Fruit fly (Drosophila melanogaster) whole organism, wandering third instar larva: Measurements from ENCODE around the gene CG10096.

ENCODE experiments used
- Abd-B ChIP-seq: fragments of >200 bp; optimal IDR thresholded peaks from 2 replicates; lab custom pipeline; 2017; ENCODE audit warnings: missing biosample characterization, missing genetic modification characterization
- CG32264 ChIP-seq: fragments of 200-800 bp; sonication (Bioruptor generic); optimal IDR thresholded peaks from 2 replicates; lab custom pipeline; 2016; ENCODE audit warnings: missing biosample characterization, missing genetic modification characterization
- CG9705 ChIP-seq: fragments of 200-800 bp; sonication (Bioruptor generic); optimal IDR thresholded peaks from 2 replicates; lab custom pipeline; 2018; ENCODE audit warnings: missing biosample characterization, mild to moderate bottlenecking, missing genetic modification characterization
- CrebA ChIP-seq: fragments of 200-800 bp; sonication (Bioruptor generic); optimal IDR thresholded peaks from 2 replicates; lab custom pipeline; 2016; ENCODE audit warnings: missing biosample characterization, mild to moderate bottlenecking, missing genetic modification characterization, borderline replicate concordance
- Dfd ChIP-seq: fragments of >200 bp; optimal IDR thresholded peaks from 2 replicates; lab custom pipeline; 2017; ENCODE audit warnings: missing biosample characterization, missing genetic modification characterization
- Dif ChIP-seq: fragments of 200-275, 200-300 bp; sonication (Bioruptor generic); optimal IDR thresholded peaks from 2 replicates; lab custom pipeline; 2018; ENCODE audit warnings: missing biosample characterization, missing genetic modification characterization; ENCODE audit not compliant: partially characterized antibody
- GATAd ChIP-seq: sonication (Bioruptor generic); optimal IDR thresholded peaks from 2 replicates; lab custom pipeline; 2016; ENCODE audit warnings: missing biosample characterization, missing genetic modification characterization
- HLH106 ChIP-seq: fragments of 200-800 bp; optimal IDR thresholded peaks from 3 replicates; lab custom pipeline; 2019; ENCODE audit warnings: missing biosample characterization, mild to moderate bottlenecking, missing genetic modification characterization, moderate library complexity
- Hnf4 ChIP-seq: fragments of 200-800 bp; sonication (Bioruptor generic); optimal IDR thresholded peaks from 2 replicates; lab custom pipeline; 2016; ENCODE audit warnings: missing biosample characterization, mild to moderate bottlenecking, missing genetic modification characterization
- Hr78 ChIP-seq: fragments of >200 bp; optimal IDR thresholded peaks from 2 replicates; lab custom pipeline; 2017; ENCODE audit warnings: missing biosample characterization, missing genetic modification characterization
- Hr83 ChIP-seq: fragments of 200-300 bp; sonication (Bioruptor generic); optimal IDR thresholded peaks from 2 replicates; lab custom pipeline; 2016; ENCODE audit warnings: missing biosample characterization, mild to moderate bottlenecking, missing genetic modification characterization, moderate library complexity; ENCODE audit not compliant: poor library complexity, severe bottlenecking
- Jra ChIP-seq: sonication (Bioruptor generic); optimal IDR thresholded peaks from 2 replicates; lab custom pipeline; 2016; ENCODE audit warnings: missing biosample characterization, missing genetic modification characterization
- Mio ChIP-seq: sonication (Bioruptor generic); optimal IDR thresholded peaks from 2 replicates; lab custom pipeline; 2016; ENCODE audit warnings: missing biosample characterization, missing genetic modification characterization
- Myc ChIP-seq: fragments of >200 bp; optimal IDR thresholded peaks from 2 replicates; lab custom pipeline; 2017
- N ChIP-seq: fragments of >200 bp; optimal IDR thresholded peaks from 2 replicates; lab custom pipeline; 2018; ENCODE audit warnings: missing biosample characterization, missing external identifiers, missing genetic modification characterization
- OdsH ChIP-seq: fragments of 200-800 bp; sonication (Bioruptor generic); optimal IDR thresholded peaks from 2 replicates; lab custom pipeline; 2016; ENCODE audit warnings: missing biosample characterization, mild to moderate bottlenecking, missing genetic modification characterization
- Rel ChIP-seq, 2 experiments: fragments of 200-800 bp; sonication (Bioruptor generic) in 1 of 2; optimal IDR thresholded peaks; 2 replicates in 1 of 2; 3 replicates in 1 of 2; lab custom pipeline; 2016 to 2019; ENCODE audit warnings: mild to moderate bottlenecking in 2 of 2, missing biosample characterization in 2 of 2, missing genetic modification characterization in 2 of 2, moderate library complexity in 1 of 2
- Sp1 ChIP-seq: fragments of 200-800 bp; sonication (Bioruptor generic); optimal IDR thresholded peaks from 3 replicates; lab custom pipeline; 2019; ENCODE audit warnings: missing biosample characterization, mild to moderate bottlenecking, missing genetic modification characterization, moderate library complexity
- Vsx2 ChIP-seq: fragments of 200-300, 225-300 bp; sonication (Bioruptor generic); optimal IDR thresholded peaks from 2 replicates; lab custom pipeline; 2018; ENCODE audit warnings: missing biosample characterization, missing genetic modification characterization; ENCODE audit not compliant: partially characterized antibody
- br ChIP-seq: fragments of 200-800 bp; sonication (Bioruptor generic); optimal IDR thresholded peaks from 2 replicates; lab custom pipeline; 2016; ENCODE audit warnings: missing biosample characterization, missing genetic modification characterization
- brk ChIP-seq: fragments of 200-800 bp; sonication (Bioruptor generic); optimal IDR thresholded peaks from 2 replicates; lab custom pipeline; 2016; ENCODE audit warnings: missing biosample characterization, mild to moderate bottlenecking, missing genetic modification characterization
- dl ChIP-seq, 2 experiments: fragments of 175-275, 200-275 bp in 1 of 2; fragments of 200-275 bp in 1 of 2; sonication (Bioruptor generic); optimal IDR thresholded peaks; lab custom pipeline; 2018; ENCODE audit warnings: mild to moderate bottlenecking in 2 of 2, missing biosample characterization in 2 of 2, missing genetic modification characterization in 2 of 2, moderate library complexity in 2 of 2; ENCODE audit not compliant: partially characterized antibody in 2 of 2, insufficient read depth in 1 of 2
- dmrt93B ChIP-seq: fragments of 200-800 bp; sonication (Bioruptor generic); optimal IDR thresholded peaks from 2 replicates; lab custom pipeline; 2018; ENCODE audit warnings: missing biosample characterization, mild to moderate bottlenecking, missing genetic modification characterization
- dsf ChIP-seq: sonication (Bioruptor generic); optimal IDR thresholded peaks from 2 replicates; lab custom pipeline; 2016; ENCODE audit warnings: missing biosample characterization, missing genetic modification characterization, borderline replicate concordance
- ey ChIP-seq: fragments of 200-800 bp; sonication (Bioruptor generic); optimal IDR thresholded peaks from 2 replicates; lab custom pipeline; 2016; ENCODE audit warnings: missing biosample characterization, missing genetic modification characterization
- foxo ChIP-seq, 2 experiments: fragments of 200-800 bp; sonication (Bioruptor generic); optimal IDR thresholded peaks; 2 replicates in 1 of 2; 3 replicates in 1 of 2; lab custom pipeline; 2016 to 2017; ENCODE audit warnings: missing biosample characterization in 2 of 2, missing genetic modification characterization in 2 of 2
- fru ChIP-seq: fragments of 200-800 bp; sonication (Bioruptor generic); optimal IDR thresholded peaks from 3 replicates; lab custom pipeline; 2016; ENCODE audit warnings: missing biosample characterization, mild to moderate bottlenecking, missing genetic modification characterization
- h ChIP-seq: fragments of 200-800 bp; sonication (Bioruptor generic); optimal IDR thresholded peaks from 3 replicates; lab custom pipeline; 2016; ENCODE audit warnings: missing biosample characterization, mild to moderate bottlenecking, missing genetic modification characterization
- jim ChIP-seq: fragments of 175-275, 200-325 bp; sonication (Bioruptor generic); optimal IDR thresholded peaks from 2 replicates; lab custom pipeline; 2016; ENCODE audit warnings: missing biosample characterization, mild to moderate bottlenecking, missing genetic modification characterization
- lola ChIP-seq: fragments of >200 bp; optimal IDR thresholded peaks from 2 replicates; lab custom pipeline; 2017; ENCODE audit warnings: missing biosample characterization, missing genetic modification characterization
- pan ChIP-seq: fragments of >200 bp; optimal IDR thresholded peaks from 2 replicates; lab custom pipeline; 2017
- psq ChIP-seq: fragments of 200-800 bp; sonication (Bioruptor generic); optimal IDR thresholded peaks from 3 replicates; lab custom pipeline; 2017; ENCODE audit warnings: missing biosample characterization, mild to moderate bottlenecking, missing genetic modification characterization, moderate library complexity
- rgr ChIP-seq: fragments of 200-800 bp; sonication (Bioruptor generic); optimal IDR thresholded peaks from 3 replicates; lab custom pipeline; 2016; ENCODE audit warnings: missing biosample characterization, mild to moderate bottlenecking, missing genetic modification characterization
- sage ChIP-seq: fragments of 200-800 bp; sonication (Bioruptor generic); optimal IDR thresholded peaks from 2 replicates; lab custom pipeline; 2016; ENCODE audit warnings: missing biosample characterization, mild to moderate bottlenecking, missing genetic modification characterization
- sv ChIP-seq: fragments of 200-800 bp; sonication (Bioruptor generic); optimal IDR thresholded peaks from 3 replicates; lab custom pipeline; 2016; ENCODE audit warnings: missing biosample characterization, missing genetic modification characterization
- tai ChIP-seq: sonication (Bioruptor generic); optimal IDR thresholded peaks from 2 replicates; lab custom pipeline; 2016; ENCODE audit warnings: missing biosample characterization, missing genetic modification characterization
- usp ChIP-seq: fragments of >200 bp; optimal IDR thresholded peaks from 2 replicates; lab custom pipeline; 2017; ENCODE audit warnings: missing biosample characterization, missing genetic modification characterization
- woc ChIP-seq: sonication (Bioruptor generic); optimal IDR thresholded peaks from 2 replicates; lab custom pipeline; 2016; ENCODE audit warnings: missing biosample characterization, mild to moderate bottlenecking, missing genetic modification characterization

CG10096 gene

dm6 chr3R:12347659-12348058 is 48.1 kb downstream of the CG10096 start:
- no peak for TF ChIP-seq psq (GFP tag; lab: Kevin White, UChicago)
- TF ChIP-seq N (GFP tag; lab: Kevin White, UChicago) = no peak
- no peak for TF ChIP-seq fru (GFP tag; lab: Kevin White, UChicago)
- TF ChIP-seq ey (GFP tag; lab: Kevin White, UChicago) = no peak
- no peak for TF ChIP-seq Sp1
- no peak for TF ChIP-seq CG32264 (GFP tag; lab: Kevin White, UChicago)
- TF ChIP-seq Rel (GFP tag; optimal IDR thresholded peaks at IDR 0.05; lab: Kevin White, UChicago) = no peak
- no peak for TF ChIP-seq Rel (tag; optimal IDR thresholded peaks at IDR 0.05; lab: Kevin White, UChicago)
- no peak for TF ChIP-seq foxo (GFP tag; optimal IDR thresholded peaks at IDR 0.05; lab: Kevin White, UChicago)
- TF ChIP-seq dl (GFP tag; optimal IDR thresholded peaks at IDR 0.05; lab: Kevin White, UChicago; ENCODE audit: insufficient read depth in 1 of 2, partially characterized antibody in 2 of 2) = no peak
- no peak for TF ChIP-seq Vsx2
- no peak for TF ChIP-seq HLH106 (tag; lab: Kevin White, UChicago)
- TF ChIP-seq h (GFP tag; lab: Kevin White, UChicago) = no peak
- TF ChIP-seq lola (GFP tag; lab: Kevin White, UChicago) = no peak
- no peak for TF ChIP-seq dmrt93B (GFP tag; lab: Kevin White, UChicago)
- TF ChIP-seq Mio (GFP tag; lab: Kevin White, UChicago) = no peak
- TF ChIP-seq CG9705 (GFP tag; lab: Kevin White, UChicago) = no peak
- no peak for TF ChIP-seq pan (lab: Kevin White, UChicago)
- TF ChIP-seq jim (GFP tag; lab: Kevin White, UChicago) = no peak
- TF ChIP-seq Abd-B (GFP tag; lab: Kevin White, UChicago) = no peak

dm6 chr3R:12345989-12346388 is 49.8 kb downstream of the CG10096 start:
- TF ChIP-seq foxo (GFP tag; optimal IDR thresholded peaks at IDR 0.05; lab: Kevin White, UChicago) (peak in 1 of 2 experiments; percentile 27), Hr78 (GFP tag; lab: Kevin White, UChicago) (no peak), Sp1 (no peak), Dfd (GFP tag; lab: Kevin White, UChicago) (no peak), woc (GFP tag; lab: Kevin White, UChicago) (no peak)

dm6 chr3R:12344914-12345549 is 50.7 kb downstream of the CG10096 start:
- peak; percentile 15 for TF ChIP-seq psq (GFP tag; lab: Kevin White, UChicago)
- TF ChIP-seq CG32264 (GFP tag; lab: Kevin White, UChicago) = no peak
- peak; percentile 0 for TF ChIP-seq rgr (GFP tag; lab: Kevin White, UChicago)
- TF ChIP-seq Hnf4 (GFP tag; lab: Kevin White, UChicago) = no peak
- no peak for TF ChIP-seq CG9705 (GFP tag; lab: Kevin White, UChicago)
- no peak for TF ChIP-seq Hr83 (GFP tag; lab: Kevin White, UChicago)
- TF ChIP-seq Dfd (GFP tag; lab: Kevin White, UChicago) = no peak
- no peak for TF ChIP-seq Jra
- TF ChIP-seq br = peak; percentile 9
- TF ChIP-seq tai (GFP tag; lab: Kevin White, UChicago) = no peak
- TF ChIP-seq usp (GFP tag; lab: Kevin White, UChicago) = no peak
- TF ChIP-seq Dif (GFP tag; lab: Kevin White, UChicago) = no peak
- no peak for TF ChIP-seq GATAd (GFP tag; lab: Kevin White, UChicago)
- TF ChIP-seq Rel (GFP tag; optimal IDR thresholded peaks at IDR 0.05; lab: Kevin White, UChicago) = no peak
- TF ChIP-seq Rel (tag; optimal IDR thresholded peaks at IDR 0.05; lab: Kevin White, UChicago) = peak; percentile 93
- no peak for TF ChIP-seq sv
- peak; percentile 33 for TF ChIP-seq h (GFP tag; lab: Kevin White, UChicago)
- no peak for TF ChIP-seq Abd-B (GFP tag; lab: Kevin White, UChicago)
- no peak for TF ChIP-seq Hr78 (GFP tag; lab: Kevin White, UChicago)
- TF ChIP-seq dmrt93B (GFP tag; lab: Kevin White, UChicago) = peak; percentile 36
- no peak for TF ChIP-seq N (GFP tag; lab: Kevin White, UChicago)
- TF ChIP-seq sage (GFP tag; lab: Kevin White, UChicago) = no peak
- no peak for TF ChIP-seq Myc (lab: Kevin White, UChicago)
- no peak for TF ChIP-seq CrebA (GFP tag; lab: Kevin White, UChicago)
- peak; percentile 44 for TF ChIP-seq fru (GFP tag; lab: Kevin White, UChicago)
- TF ChIP-seq woc (GFP tag; lab: Kevin White, UChicago) = peak; percentile 10
- no peak for TF ChIP-seq pan (lab: Kevin White, UChicago)
- no peak for TF ChIP-seq Vsx2
- TF ChIP-seq dsf (GFP tag; lab: Kevin White, UChicago) = no peak
- TF ChIP-seq Sp1 = peak; percentile 31
- no peak for TF ChIP-seq Mio (GFP tag; lab: Kevin White, UChicago)
- TF ChIP-seq jim (GFP tag; lab: Kevin White, UChicago) = no peak
- TF ChIP-seq lola (GFP tag; lab: Kevin White, UChicago) = no peak
- peak in 1 of 2 experiments; percentile 35 for TF ChIP-seq foxo (GFP tag; optimal IDR thresholded peaks at IDR 0.05; lab: Kevin White, UChicago)
- TF ChIP-seq brk (GFP tag; lab: Kevin White, UChicago) = no peak
- TF ChIP-seq dl (GFP tag; optimal IDR thresholded peaks at IDR 0.05; lab: Kevin White, UChicago; ENCODE audit: insufficient read depth in 1 of 2, partially characterized antibody in 2 of 2) = no peak
- TF ChIP-seq OdsH (GFP tag; lab: Kevin White, UChicago) = peak; percentile 20
- TF ChIP-seq ey (GFP tag; lab: Kevin White, UChicago) = peak; percentile 37
- peak; percentile 46 for TF ChIP-seq HLH106 (tag; lab: Kevin White, UChicago)
